Fruit fly (Drosophila melanogaster): ENCODE results near the gene CG32221.

The CG32221 gene

dm6 chr3L:19845047-19845906 is 10.8 kb downstream of the CG32221 start, which contains the start of gene Papss (continued):
- TF ChIP-seq Dip2 (GFP tag; IDR thresholded peaks at IDR 0.05) (no peak), CG6689 (GFP tag; IDR thresholded peaks at IDR 0.05) (no peak), amos (GFP tag; IDR thresholded peaks at IDR 0.05; ENCODE audit: partially characterized antibody) (peak; percentile 84), CG18599 (GFP tag; optimal IDR thresholded peaks at IDR 0.05) (peak; percentile 87), CG8478 (optimal IDR thresholded peaks at IDR 0.05) (no peak), sens-2 (GFP tag; IDR thresholded peaks at IDR 0.05) (0 out of 2 replicates have a peak, but pooled peaks have one; percentile 39), crc (GFP tag; optimal IDR thresholded peaks at IDR 0.05) (no peak), crol (GFP tag; IDR thresholded peaks at IDR 0.05) (no peak), CG9609 (GFP tag; optimal IDR thresholded peaks at IDR 0.05) (no peak), CG12104 (GFP tag; optimal IDR thresholded peaks at IDR 0.05) (peak; percentile 9), Atf-2 (GFP tag; optimal IDR thresholded peaks at IDR 0.05) (no peak), org-1 (GFP tag; optimal IDR thresholded peaks at IDR 0.05) (peak; percentile 66), Hr78 (GFP tag; optimal IDR thresholded peaks at IDR 0.05) (no peak), CG14860 (GFP tag; IDR thresholded peaks at IDR 0.05; ENCODE audit: partially characterized antibody) (peak; percentile 32; the same call in 1 of the 3 replicates), pan (optimal IDR thresholded peaks at IDR 0.05) (no peak), pan (GFP tag; optimal IDR thresholded peaks at IDR 0.05 in 1 of 2, IDR thresholded peaks at IDR 0.05 in 1 of 2) (peak in 1 of 2 experiments; percentile 25), Dfd (GFP tag; optimal IDR thresholded peaks at IDR 0.05) (no peak), CG10431 (GFP tag; optimal IDR thresholded peaks at IDR 0.05) (no peak), CG3847 (GFP tag; IDR thresholded peaks at IDR 0.05) (0 out of 2 replicates have a peak, but pooled peaks have one; percentile 28), Six4 (GFP tag; optimal IDR thresholded peaks at IDR 0.05) (peak; percentile 27), sima (GFP tag; optimal IDR thresholded peaks at IDR 0.05) (no peak), jing (GFP tag; optimal IDR thresholded peaks at IDR 0.05) (no peak), wor (GFP tag; IDR thresholded peaks at IDR 0.05) (no peak), MESR4 (GFP tag; optimal IDR thresholded peaks at IDR 0.05) (peak; percentile 41), CG10565 (GFP tag; optimal IDR thresholded peaks at IDR 0.05) (no peak), insv (GFP tag; optimal IDR thresholded peaks at IDR 0.05) (no peak), cas (GFP tag; IDR thresholded peaks at IDR 0.05) (no peak), gro (GFP tag; optimal IDR thresholded peaks at IDR 0.05) (no peak), H15 (GFP tag; IDR thresholded peaks at IDR 0.05) (no peak), CG10462 (GFP tag; optimal IDR thresholded peaks at IDR 0.05) (no peak), ranshi (GFP tag; IDR thresholded peaks at IDR 0.05) (no peak), ssp (GFP tag; IDR thresholded peaks at IDR 0.05) (no peak), wek (GFP tag; optimal IDR thresholded peaks at IDR 0.05) (peak; percentile 55), CG34224 (GFP tag; IDR thresholded peaks at IDR 0.05; ENCODE audit: partially characterized antibody) (peak; percentile 88), Hey (tag; optimal IDR thresholded peaks at IDR 0.05) (no peak), D19B (GFP tag; optimal IDR thresholded peaks at IDR 0.05) (no peak), CHES-1-like (GFP tag; optimal IDR thresholded peaks at IDR 0.05) (no peak), CG10979 (tag; optimal IDR thresholded peaks at IDR 0.05) (peak; percentile 27), E2f2 (GFP tag; IDR thresholded peaks at IDR 0.05) (peak; percentile 28; the same call in 1 of the 2 replicates), CG3065 (GFP tag; optimal IDR thresholded peaks at IDR 0.05) (no peak), Usf (GFP tag; optimal IDR thresholded peaks at IDR 0.05) (no peak), CG4282 (GFP tag; optimal IDR thresholded peaks at IDR 0.05) (no peak), CG10366 (GFP tag; IDR thresholded peaks at IDR 0.05) (no peak), repo (GFP tag; optimal IDR thresholded peaks at IDR 0.05) (no peak), CG2202 (tag; optimal IDR thresholded peaks at IDR 0.05) (peak; percentile 13), pb (GFP tag; optimal IDR thresholded peaks at IDR 0.05) (no peak), CG16779 (GFP tag; IDR thresholded peaks at IDR 0.05) (no peak), Dref (GFP tag; IDR thresholded peaks at IDR 0.05) (no peak; the same call in 1 of the 2 replicates), slp2 (GFP tag; optimal IDR thresholded peaks at IDR 0.05) (no peak), CG14965 (GFP tag; optimal IDR thresholded peaks at IDR 0.05; ENCODE audit: borderline replicate concordance) (no peak)
